Fruit fly (Drosophila melanogaster): ENCODE data around the gene Cpr72Ec.

Cpr72Ec gene

dm6 chr3L:16385880-16386584, 18.9 kb upstream of the Cpr72Ec start, which contains the start of the genes Agpat3 and RAF2 (continued):
- TF ChIP-seq CG17328 (GFP tag; IDR thresholded peaks at IDR 0.05) = peak; percentile 46
- TF ChIP-seq stwl (tag; optimal IDR thresholded peaks at IDR 0.05) = peak; percentile 24
- peak; percentile 85 for TF ChIP-seq Ets65A (GFP tag)
- TF ChIP-seq CG1647 (GFP tag; optimal IDR thresholded peaks at IDR 0.05) = no peak
- no peak for TF ChIP-seq Elba2 (GFP tag; optimal IDR thresholded peaks at IDR 0.05)
- TF ChIP-seq MBD-R2 (GFP tag; IDR thresholded peaks at IDR 0.05) = peak; percentile 25
- TF ChIP-seq zfh2 (GFP tag; optimal IDR thresholded peaks at IDR 0.05) = peak; percentile 9
- peak; percentile 15 for TF ChIP-seq CG15011 (GFP tag; optimal IDR thresholded peaks at IDR 0.05)
- TF ChIP-seq Rx (GFP tag; IDR thresholded peaks at IDR 0.05) = no peak
- peak; percentile 17 for TF ChIP-seq CG7928 (GFP tag; optimal IDR thresholded peaks at IDR 0.05)
- no peak for TF ChIP-seq Kr (GFP tag; optimal IDR thresholded peaks at IDR 0.05)
- no peak for TF ChIP-seq CG10431 (GFP tag; optimal IDR thresholded peaks at IDR 0.05)
- TF ChIP-seq Gsc (GFP tag; IDR thresholded peaks at IDR 0.05) = no peak
- TF ChIP-seq Atf3 (GFP tag; optimal IDR thresholded peaks at IDR 0.05) = no peak
- no peak for TF ChIP-seq Trl (optimal IDR thresholded peaks at IDR 0.05)
- TF ChIP-seq Trl (GFP tag; optimal IDR thresholded peaks at IDR 0.05) = peak; percentile 20
- no peak for TF ChIP-seq ttk (GFP tag; IDR thresholded peaks at IDR 0.05)
- TF ChIP-seq cwo (GFP tag; optimal IDR thresholded peaks at IDR 0.05) = no peak
- TF ChIP-seq CG8089 (GFP tag; optimal IDR thresholded peaks at IDR 0.05) = no peak
- no peak for TF ChIP-seq toy (GFP tag; IDR thresholded peaks at IDR 0.05)
- TF ChIP-seq sna (GFP tag; IDR thresholded peaks at IDR 0.05; ENCODE audit: partially characterized antibody) = no peak
- TF ChIP-seq hbn (GFP tag; IDR thresholded peaks at IDR 0.05; ENCODE audit: partially characterized antibody) = no peak
- no peak for TF ChIP-seq ara (GFP tag; IDR thresholded peaks at IDR 0.05)
- TF ChIP-seq CG8765 (GFP tag; IDR thresholded peaks at IDR 0.05) = 0 out of 2 replicates have a peak, but pooled peaks have one; percentile 25
- no peak for TF ChIP-seq CG6765 (GFP tag; optimal IDR thresholded peaks at IDR 0.05)
- no peak for TF ChIP-seq tup (GFP tag; optimal IDR thresholded peaks at IDR 0.05)
- TF ChIP-seq Eip74EF (GFP tag; optimal IDR thresholded peaks at IDR 0.05) = no peak
- no peak for TF ChIP-seq hkb (optimal IDR thresholded peaks at IDR 0.05)
- no peak for TF ChIP-seq hkb (GFP tag; IDR thresholded peaks at IDR 0.05)
- TF ChIP-seq peb (GFP tag; IDR thresholded peaks at IDR 0.05) = no peak; the same call in 1 of the 2 replicates
- TF ChIP-seq sim (GFP tag; IDR thresholded peaks at IDR 0.05) = no peak
- TF ChIP-seq grau (tag; optimal IDR thresholded peaks at IDR 0.05) = peak; percentile 54
- no peak for TF ChIP-seq CG7987 (GFP tag; optimal IDR thresholded peaks at IDR 0.05)
- TF ChIP-seq CG15514 (GFP tag; optimal IDR thresholded peaks at IDR 0.05) = peak; percentile 47
- TF ChIP-seq ham (GFP tag; IDR thresholded peaks at IDR 0.05) = no peak
- TF ChIP-seq yki (optimal IDR thresholded peaks at IDR 0.05) = no peak
- no peak for TF ChIP-seq CG31365 (tag; optimal IDR thresholded peaks at IDR 0.05)
- TF ChIP-seq CG6683 (GFP tag; optimal IDR thresholded peaks at IDR 0.05) = no peak
- no peak for TF ChIP-seq CG4707 (GFP tag; optimal IDR thresholded peaks at IDR 0.05)
- no peak for TF ChIP-seq CG7963 (GFP tag; IDR thresholded peaks at IDR 0.05; ENCODE audit: partially characterized antibody)
- no peak for TF ChIP-seq Atf6 (GFP tag; IDR thresholded peaks at IDR 0.05)
- no peak for TF ChIP-seq oc (tag; optimal IDR thresholded peaks at IDR 0.05)
- peak; percentile 57 for TF ChIP-seq CG7839 (tag; optimal IDR thresholded peaks at IDR 0.05)
- no peak for TF ChIP-seq CG2199 (GFP tag; IDR thresholded peaks at IDR 0.05)
- TF ChIP-seq seq (GFP tag; IDR thresholded peaks at IDR 0.05) = no peak
- peak; percentile 76 for TF ChIP-seq CG14710 (tag; optimal IDR thresholded peaks at IDR 0.05)
- TF ChIP-seq CG18619 (GFP tag; optimal IDR thresholded peaks at IDR 0.05) = no peak
- TF ChIP-seq Blimp-1 (GFP tag; optimal IDR thresholded peaks at IDR 0.05) = peak; percentile 25
- no peak for TF ChIP-seq shn (GFP tag; optimal IDR thresholded peaks at IDR 0.05)
- TF ChIP-seq Usf (GFP tag; optimal IDR thresholded peaks at IDR 0.05) = no peak
- no peak for TF ChIP-seq nerfin-1 (tag; optimal IDR thresholded peaks at IDR 0.05)
